Fruit fly (Drosophila melanogaster) whole organism, embryonic: ENCODE measurements around the gene saturn.

Experiments used
- Adf1 ChIP-seq: fragments of 200-800 bp; sonication (Bioruptor generic); IDR thresholded peaks from 2 replicates; pipeline ENCODE4 v1.3.6; 2022; ENCODE audit warnings: missing biosample characterization, missing genetic modification characterization
- CG11085 ChIP-seq: fragments of 200-800 bp; sonication (Bioruptor generic); IDR thresholded peaks from 2 replicates; pipeline ENCODE4 v1.3.6; 2022; ENCODE audit warnings: missing biosample characterization, missing genetic modification characterization
- CG12155 ChIP-seq: fragments of 200-800 bp; sonication (Bioruptor generic); optimal IDR thresholded peaks from 3 replicates; lab custom pipeline; 2016; ENCODE audit warnings: missing biosample characterization, missing genetic modification characterization
- CG12744 ChIP-seq: fragments of 200-800 bp; sonication (Bioruptor generic); optimal IDR thresholded peaks from 2 replicates; lab custom pipeline; 2016; ENCODE audit warnings: missing biosample characterization, missing genetic modification characterization
- CG14050 ChIP-seq: fragments of 200-800 bp; sonication (Bioruptor generic); IDR thresholded peaks from 3 replicates; pipeline ENCODE4 v1.3.6; 2022; ENCODE audit warnings: missing biosample characterization, missing genetic modification characterization
- CG14667 ChIP-seq: fragments of 200-800 bp; sonication (Bioruptor generic); IDR thresholded peaks from 2 replicates; pipeline ENCODE4 v1.3.6; 2022; ENCODE audit warnings: missing biosample characterization, missing genetic modification characterization
- CG15269 ChIP-seq: fragments of 200-800 bp; sonication (Bioruptor generic); optimal IDR thresholded peaks from 2 replicates; lab custom pipeline; 2018; ENCODE audit warnings: missing biosample characterization, mild to moderate bottlenecking, missing genetic modification characterization, moderate library complexity
- CG15696 ChIP-seq: fragments of 200-800 bp; sonication (Bioruptor generic); optimal IDR thresholded peaks from 2 replicates; lab custom pipeline; 2019; ENCODE audit warnings: missing biosample characterization, mild to moderate bottlenecking, missing genetic modification characterization, moderate library complexity
- CG16813 ChIP-seq: fragments of 200-800 bp; sonication (Bioruptor generic); IDR thresholded peaks from 3 replicates; pipeline ENCODE4 v1.3.6; 2022; ENCODE audit warnings: missing biosample characterization, missing genetic modification characterization; ENCODE audit not compliant: partially characterized antibody
- CG17802 ChIP-seq: fragments of 200-800 bp; sonication (Bioruptor generic); optimal IDR thresholded peaks from 2 replicates; lab custom pipeline; 2018; ENCODE audit warnings: missing biosample characterization, mild to moderate bottlenecking, missing genetic modification characterization, moderate library complexity
- CG2202 ChIP-seq: fragments of 200-800 bp; sonication (Bioruptor generic); optimal IDR thresholded peaks from 2 replicates; lab custom pipeline; 2018; ENCODE audit warnings: missing biosample characterization, mild to moderate bottlenecking, missing genetic modification characterization
- CG34224 ChIP-seq: fragments of 200-800 bp; sonication (Bioruptor generic); IDR thresholded peaks from 3 replicates; pipeline ENCODE4 v1.3.6; 2022; ENCODE audit warnings: missing biosample characterization, missing genetic modification characterization; ENCODE audit not compliant: partially characterized antibody
- CG3995 ChIP-seq: fragments of 200-800 bp; sonication (Bioruptor generic); optimal IDR thresholded peaks from 3 replicates; lab custom pipeline; 2016; ENCODE audit warnings: missing biosample characterization, missing genetic modification characterization
- CG7987 ChIP-seq: fragments of 200-800 bp; sonication (Bioruptor generic); optimal IDR thresholded peaks from 2 replicates; lab custom pipeline; 2018; ENCODE audit warnings: missing biosample characterization, mild to moderate bottlenecking, missing genetic modification characterization, moderate library complexity
- CG9932 ChIP-seq: fragments of 200-800 bp; sonication (Bioruptor generic); IDR thresholded peaks from 2 replicates; pipeline ENCODE4 v1.3.6; 2022; ENCODE audit warnings: missing biosample characterization, missing genetic modification characterization
- Dek ChIP-seq: fragments of 200-800 bp; sonication (Bioruptor generic); optimal IDR thresholded peaks from 3 replicates; lab custom pipeline; 2019; ENCODE audit warnings: missing biosample characterization, mild to moderate bottlenecking, missing genetic modification characterization, moderate library complexity
- Dref ChIP-seq: fragments of 200-800 bp; sonication (Bioruptor generic); IDR thresholded peaks from 2 replicates; pipeline ENCODE4 v1.3.6; 2022; ENCODE audit warnings: missing biosample characterization, missing genetic modification characterization
- Ets65A ChIP-seq: fragments of 200-800 bp; sonication (Bioruptor generic); peaks from one replicate; lab custom pipeline; 2016; ENCODE audit warnings: missing biosample characterization, missing genetic modification characterization
- HLH3B ChIP-seq: fragments of 200-800 bp; sonication (Bioruptor generic); IDR thresholded peaks from 2 replicates; pipeline ENCODE4 v1.3.6; 2022; ENCODE audit warnings: missing biosample characterization, missing genetic modification characterization
- Mad ChIP-seq: fragments of 200-800 bp; sonication (Bioruptor generic); optimal IDR thresholded peaks from 2 replicates; lab custom pipeline; 2016; ENCODE audit warnings: missing biosample characterization, missing genetic modification characterization
- Med ChIP-seq: fragments of 200-800 bp; sonication (Bioruptor generic); peaks from one replicate; lab custom pipeline; 2016; ENCODE audit warnings: missing biosample characterization, missing genetic modification characterization, mild to moderate bottlenecking, inconsistent platforms, moderate library complexity
- Mes4 ChIP-seq: fragments of 200-800 bp; sonication (Bioruptor generic); optimal IDR thresholded peaks from 2 replicates; lab custom pipeline; 2016; ENCODE audit warnings: missing biosample characterization, missing genetic modification characterization
- NC2β ChIP-seq: fragments of 200-800 bp; sonication (Bioruptor generic); optimal IDR thresholded peaks from 2 replicates; lab custom pipeline; 2016; ENCODE audit warnings: missing biosample characterization, missing genetic modification characterization
- Nf-YA ChIP-seq: fragments of 200-800 bp; sonication (Bioruptor generic); IDR thresholded peaks from 2 replicates; pipeline ENCODE4 v1.3.6; 2022; ENCODE audit warnings: missing biosample characterization, missing genetic modification characterization
- Nf-YB ChIP-seq: fragments of 200-800 bp; sonication (Bioruptor generic); optimal IDR thresholded peaks from 3 replicates; lab custom pipeline; 2019; ENCODE audit warnings: missing biosample characterization, mild to moderate bottlenecking, missing genetic modification characterization, moderate library complexity
- PHDP ChIP-seq: fragments of 200-800 bp; sonication (Bioruptor generic); optimal IDR thresholded peaks from 3 replicates; lab custom pipeline; 2018; ENCODE audit warnings: missing biosample characterization, mild to moderate bottlenecking, missing genetic modification characterization, moderate library complexity
- Ravus ChIP-seq: fragments of 200-800 bp; sonication (Bioruptor generic); IDR thresholded peaks from 2 replicates; pipeline ENCODE4 v1.3.6; 2022; ENCODE audit warnings: missing biosample characterization, missing genetic modification characterization
- Scr ChIP-seq: fragments of 200-800 bp; sonication (Bioruptor generic); IDR thresholded peaks from 2 replicates; pipeline ENCODE4 v1.3.6; 2022; ENCODE audit warnings: missing biosample characterization, missing genetic modification characterization; ENCODE audit not compliant: partially characterized antibody
- Tbp ChIP-seq: fragments of >200 bp; optimal IDR thresholded peaks from 2 replicates; lab custom pipeline; 2018; ENCODE audit warnings: missing biosample characterization, missing genetic modification characterization
- ap ChIP-seq: fragments of 200-800 bp; sonication (Bioruptor generic); IDR thresholded peaks from 2 replicates; pipeline ENCODE4 v1.3.6; 2022; ENCODE audit warnings: missing biosample characterization, missing genetic modification characterization
- ase ChIP-seq: fragments of 200-800 bp; sonication (Bioruptor generic); IDR thresholded peaks from 3 replicates; pipeline ENCODE4 v1.3.6; 2022; ENCODE audit warnings: missing biosample characterization, missing genetic modification characterization
- btn ChIP-seq: fragments of 200-800 bp; sonication (Bioruptor generic); optimal IDR thresholded peaks from 2 replicates; lab custom pipeline; 2016; ENCODE audit warnings: missing biosample characterization, missing genetic modification characterization
- cad ChIP-seq: fragments of >200 bp; optimal IDR thresholded peaks from 2 replicates; lab custom pipeline; 2017; ENCODE audit warnings: missing biosample characterization, missing genetic modification characterization
- crol ChIP-seq: fragments of 200-800 bp; sonication (Bioruptor generic); IDR thresholded peaks from 2 replicates; pipeline ENCODE4 v1.3.6; 2022; ENCODE audit warnings: missing biosample characterization, missing genetic modification characterization
- cwo ChIP-seq: fragments of 200-800 bp; sonication (Bioruptor generic); optimal IDR thresholded peaks from 3 replicates; lab custom pipeline; 2017; ENCODE audit warnings: missing biosample characterization, missing genetic modification characterization, mild to moderate bottlenecking, moderate library complexity, missing genetic modification reagents
- emc ChIP-seq: fragments of 200-800 bp; sonication (Bioruptor generic); optimal IDR thresholded peaks from 2 replicates; lab custom pipeline; 2016; ENCODE audit warnings: missing biosample characterization, missing genetic modification characterization
- gfzf ChIP-seq: fragments of 200-800 bp; sonication (Bioruptor generic); optimal IDR thresholded peaks from 2 replicates; lab custom pipeline; 2016; ENCODE audit warnings: missing biosample characterization, mild to moderate bottlenecking, missing genetic modification characterization, moderate library complexity
- hbn ChIP-seq: fragments of 200-800 bp; sonication (Bioruptor generic); IDR thresholded peaks from 2 replicates; pipeline ENCODE4 v1.3.6; 2022; ENCODE audit warnings: missing biosample characterization, missing genetic modification characterization; ENCODE audit not compliant: partially characterized antibody
- ken ChIP-seq: fragments of 200-800 bp; sonication (Bioruptor generic); IDR thresholded peaks from 3 replicates; pipeline ENCODE4 v1.3.6; 2022; ENCODE audit warnings: missing biosample characterization, missing genetic modification characterization
- luna ChIP-seq: fragments of 200-800 bp; sonication (Bioruptor generic); optimal IDR thresholded peaks from 2 replicates; lab custom pipeline; 2016; ENCODE audit warnings: missing biosample characterization, missing genetic modification characterization
- mirr ChIP-seq: fragments of 200-800 bp; sonication (Bioruptor generic); optimal IDR thresholded peaks from 3 replicates; lab custom pipeline; 2018; ENCODE audit warnings: missing biosample characterization, mild to moderate bottlenecking, missing genetic modification characterization
- mld ChIP-seq: fragments of 200-800 bp; sonication (Bioruptor generic); IDR thresholded peaks from 3 replicates; pipeline ENCODE4 v1.3.6; 2022; ENCODE audit warnings: missing biosample characterization, missing genetic modification characterization; ENCODE audit not compliant: partially characterized antibody
- odd ChIP-seq: fragments of 200-800 bp; sonication (Bioruptor generic); optimal IDR thresholded peaks from 2 replicates; lab custom pipeline; 2017; ENCODE audit warnings: missing biosample characterization, mild to moderate bottlenecking, missing genetic modification characterization
- org-1 ChIP-seq: fragments of 200-800 bp; sonication (Bioruptor generic); optimal IDR thresholded peaks from 2 replicates; lab custom pipeline; 2017; ENCODE audit warnings: missing biosample characterization, missing genetic modification characterization
- pb ChIP-seq: fragments of 200-800 bp; sonication (Bioruptor generic); optimal IDR thresholded peaks from 3 replicates; lab custom pipeline; 2016; ENCODE audit warnings: missing biosample characterization, missing genetic modification characterization
- pfk ChIP-seq: fragments of 200-800 bp; sonication (Bioruptor generic); optimal IDR thresholded peaks from 2 replicates; lab custom pipeline; 2018; ENCODE audit warnings: missing biosample characterization, mild to moderate bottlenecking, missing genetic modification characterization, moderate library complexity
- ro ChIP-seq: fragments of 200-800 bp; sonication (Bioruptor generic); IDR thresholded peaks from 2 replicates; pipeline ENCODE4 v1.3.6; 2022; ENCODE audit warnings: missing biosample characterization, missing genetic modification characterization
- tap ChIP-seq: fragments of 200-800 bp; optimal IDR thresholded peaks from 3 replicates; lab custom pipeline; 2019; ENCODE audit warnings: missing biosample characterization, mild to moderate bottlenecking, missing genetic modification characterization, moderate library complexity
- tll ChIP-seq, 2 experiments: fragments of 200-800 bp in 1 of 2; fragments of >200 bp in 1 of 2; sonication (Bioruptor generic) in 1 of 2; optimal IDR thresholded peaks; 2 replicates each; lab custom pipeline; 2017 to 2019; ENCODE audit warnings: missing biosample characterization in 2 of 2, missing genetic modification characterization in 2 of 2, mild to moderate bottlenecking in 1 of 2, moderate library complexity in 1 of 2
- trh ChIP-seq: fragments of 200-800 bp; sonication (Bioruptor generic); optimal IDR thresholded peaks from 2 replicates; lab custom pipeline; 2016; ENCODE audit warnings: missing biosample characterization, missing genetic modification characterization
- tup ChIP-seq: fragments of 200-800 bp; sonication (Bioruptor generic); optimal IDR thresholded peaks from 2 replicates; lab custom pipeline; 2016; ENCODE audit warnings: missing biosample characterization, mild to moderate bottlenecking, missing genetic modification characterization, moderate library complexity

saturn gene

dm6 chr3L:14217677-14218254 is 14.6 kb downstream of the saturn start, which contains the start of gene CG7768 (continued):
- TF ChIP-seq Scr (GFP tag; lab: Robert Waterston, UW) (no peak), Adf1 (GFP tag; lab: Robert Waterston, UW) (0 out of 2 replicates have a peak, but pooled peaks have one; percentile 25), crol (GFP tag; lab: Robert Waterston, UW) (no peak), trh (GFP tag; lab: Kevin White, UChicago) (no peak), CG16813 (GFP tag; lab: Robert Waterston, UW) (no peak), mirr (GFP tag; lab: Kevin White, UChicago) (peak; percentile 75), Dek (tag; lab: Kevin White, UChicago) (peak; percentile 58), tap (tag; lab: Kevin White, UChicago) (peak; percentile 66), Ets65A (no peak), CG11085 (GFP tag; lab: Robert Waterston, UW) (no peak; the same call in 1 of the 2 replicates), CG14667 (GFP tag; lab: Robert Waterston, UW) (no peak), gfzf (GFP tag; lab: Kevin White, UChicago) (no peak), luna (peak; percentile 63), cwo (GFP tag; lab: Kevin White, UChicago) (peak; percentile 50), CG15269 (tag; lab: Kevin White, UChicago) (peak; percentile 73), CG7987 (GFP tag; lab: Kevin White, UChicago) (peak; percentile 88), ro (GFP tag; lab: Robert Waterston, UW) (no peak), org-1 (peak; percentile 48), btn (GFP tag; lab: Kevin White, UChicago) (no peak), CG9932 (GFP tag; lab: Robert Waterston, UW) (no peak), ase (GFP tag; lab: Robert Waterston, UW) (0 out of 3 replicates have a peak, but pooled peaks have one; percentile 30), HLH3B (peak; percentile 60; the same call in 1 of the 2 replicates), odd (peak; percentile 69), Dref (GFP tag; lab: Robert Waterston, UW) (no peak), Med (GFP tag; lab: Kevin White, UChicago) (peak; percentile 91), mld (no peak), ken (GFP tag; lab: Robert Waterston, UW) (no peak), CG17802 (tag; lab: Kevin White, UChicago) (no peak), Mes4 (no peak), Tbp (GFP tag; lab: Kevin White, UChicago) (no peak), emc (peak; percentile 28), pb (GFP tag; lab: Kevin White, UChicago) (no peak), ap (GFP tag; lab: Robert Waterston, UW) (no peak), tup (no peak), Ravus (no peak), Mad (GFP tag; lab: Kevin White, UChicago) (no peak), CG15696 (peak; percentile 60), tll (GFP tag; optimal IDR thresholded peaks at IDR 0.05; lab: Kevin White, UChicago) (no peak), CG34224 (GFP tag; lab: Robert Waterston, UW) (no peak), Nf-YA (GFP tag; lab: Robert Waterston, UW) (peak; percentile 51), CG14050 (0 out of 3 replicates have a peak, but pooled peaks have one; percentile 14), NC2β (GFP tag; lab: Kevin White, UChicago) (peak; percentile 4), CG12155 (GFP tag; lab: Kevin White, UChicago) (peak; percentile 31), cad (no peak), hbn (no peak), PHDP (tag; lab: Kevin White, UChicago) (peak; percentile 71), Nf-YB (no peak), pfk (GFP tag; lab: Kevin White, UChicago) (no peak), CG12744 (GFP tag; lab: Kevin White, UChicago) (peak; percentile 62), CG3995 (GFP tag; lab: Kevin White, UChicago) (peak; percentile 16), CG2202 (tag; lab: Kevin White, UChicago) (no peak)
